Fruit fly (Drosophila melanogaster): Measurements from ENCODE around the gene CG13473.
A peak's percentile ranks its signal among the peaks of the same experiment; 100 is the strongest.

Gene CG13473

dm6 chr3L:14775711-14776660 lies 47.4 kb downstream of the CG13473 start, which contains the start of gene mop (continued):
- TF ChIP-seq shn (GFP tag; optimal IDR thresholded peaks at IDR 0.05) (no peak), Elba2 (GFP tag; optimal IDR thresholded peaks at IDR 0.05) (peak; percentile 42), Nf-YA (GFP tag; IDR thresholded peaks at IDR 0.05) (0 out of 2 replicates have a peak, but pooled peaks have one; percentile 9), Taf1 (GFP tag; IDR thresholded peaks at IDR 0.05) (no peak), B-H1 (GFP tag; IDR thresholded peaks at IDR 0.05) (peak; percentile 36; the same call in 2 of the 3 replicates), Mad (GFP tag; optimal IDR thresholded peaks at IDR 0.05) (peak; percentile 3), CG11504 (tag; optimal IDR thresholded peaks at IDR 0.05) (no peak), CG15011 (GFP tag; optimal IDR thresholded peaks at IDR 0.05) (no peak), BEAF-32 (GFP tag; optimal IDR thresholded peaks at IDR 0.05) (peak; percentile 62), fu2 (GFP tag; optimal IDR thresholded peaks at IDR 0.05) (peak; percentile 9), Bgb (GFP tag; IDR thresholded peaks at IDR 0.05; ENCODE audit: partially characterized antibody) (peak; percentile 14; the same call in 1 of the 2 replicates), D (optimal IDR thresholded peaks at IDR 0.05) (peak; percentile 10), D (GFP tag; optimal IDR thresholded peaks at IDR 0.05) (no peak), cato (GFP tag; optimal IDR thresholded peaks at IDR 0.05; ENCODE audit: borderline replicate concordance) (peak; percentile 2), CG4328 (GFP tag; optimal IDR thresholded peaks at IDR 0.05) (no peak), vvl (GFP tag; IDR thresholded peaks at IDR 0.05) (peak; percentile 51; the same call in 1 of the 2 replicates), esg (GFP tag; conservative IDR thresholded peaks at IDR 0.05) (peak; percentile 59), pan (optimal IDR thresholded peaks at IDR 0.05) (no peak), pan (GFP tag; optimal IDR thresholded peaks at IDR 0.05 in 1 of 2, IDR thresholded peaks at IDR 0.05 in 1 of 2) (peak in 1 of 2 experiments; percentile 68), chif (GFP tag; optimal IDR thresholded peaks at IDR 0.05) (no peak), CG6175 (GFP tag; IDR thresholded peaks at IDR 0.05) (no peak), CG10267 (tag; optimal IDR thresholded peaks at IDR 0.05) (peak; percentile 26), CG2889 (GFP tag; IDR thresholded peaks at IDR 0.05) (0 out of 3 replicates have a peak, but pooled peaks have one; percentile 19), mam (GFP tag; optimal IDR thresholded peaks at IDR 0.05) (peak; percentile 28), gfzf (GFP tag; optimal IDR thresholded peaks at IDR 0.05) (peak; percentile 79), HLHmδ (GFP tag; optimal IDR thresholded peaks at IDR 0.05) (no peak), CG3281 (GFP tag; optimal IDR thresholded peaks at IDR 0.05) (peak; percentile 43), pnt (GFP tag; optimal IDR thresholded peaks at IDR 0.05) (no peak), Sin3A (optimal IDR thresholded peaks at IDR 0.05) (no peak), cas (GFP tag; IDR thresholded peaks at IDR 0.05) (peak; percentile 20; the same call in 1 of the 2 replicates), CG6854 (GFP tag; optimal IDR thresholded peaks at IDR 0.05) (no peak), ranshi (GFP tag; IDR thresholded peaks at IDR 0.05) (peak; percentile 35; the same call in 1 of the 2 replicates), CG32772 (GFP tag; IDR thresholded peaks at IDR 0.05) (peak; percentile 58; the same call in 1 of the 2 replicates), CG4404 (GFP tag; IDR thresholded peaks at IDR 0.05) (no peak), lab (GFP tag; optimal IDR thresholded peaks at IDR 0.05) (no peak), Dek (tag; optimal IDR thresholded peaks at IDR 0.05) (peak; percentile 22), Rfx (GFP tag; IDR thresholded peaks at IDR 0.05) (peak; percentile 81), CG6813 (GFP tag; optimal IDR thresholded peaks at IDR 0.05) (no peak), phol (tag; optimal IDR thresholded peaks at IDR 0.05) (peak; percentile 71), CG10979 (tag; optimal IDR thresholded peaks at IDR 0.05) (peak; percentile 43), HmgZ (tag; optimal IDR thresholded peaks at IDR 0.05) (peak; percentile 8), Rx (GFP tag; IDR thresholded peaks at IDR 0.05) (0 out of 2 replicates have a peak, but pooled peaks have one; percentile 33), sim (GFP tag; IDR thresholded peaks at IDR 0.05) (no peak), Ptx1 (GFP tag; IDR thresholded peaks at IDR 0.05) (peak; percentile 53), CG9817 (tag; optimal IDR thresholded peaks at IDR 0.05) (peak; percentile 2), CG30403 (GFP tag; optimal IDR thresholded peaks at IDR 0.05) (peak; percentile 46), grn (GFP tag; optimal IDR thresholded peaks at IDR 0.05) (no peak), prd (optimal IDR thresholded peaks at IDR 0.05) (no peak), prd (GFP tag; IDR thresholded peaks at IDR 0.05) (peak; percentile 73)
